Worm (Caenorhabditis elegans): ENCODE data around the gene F41C6.7.

DNA sequence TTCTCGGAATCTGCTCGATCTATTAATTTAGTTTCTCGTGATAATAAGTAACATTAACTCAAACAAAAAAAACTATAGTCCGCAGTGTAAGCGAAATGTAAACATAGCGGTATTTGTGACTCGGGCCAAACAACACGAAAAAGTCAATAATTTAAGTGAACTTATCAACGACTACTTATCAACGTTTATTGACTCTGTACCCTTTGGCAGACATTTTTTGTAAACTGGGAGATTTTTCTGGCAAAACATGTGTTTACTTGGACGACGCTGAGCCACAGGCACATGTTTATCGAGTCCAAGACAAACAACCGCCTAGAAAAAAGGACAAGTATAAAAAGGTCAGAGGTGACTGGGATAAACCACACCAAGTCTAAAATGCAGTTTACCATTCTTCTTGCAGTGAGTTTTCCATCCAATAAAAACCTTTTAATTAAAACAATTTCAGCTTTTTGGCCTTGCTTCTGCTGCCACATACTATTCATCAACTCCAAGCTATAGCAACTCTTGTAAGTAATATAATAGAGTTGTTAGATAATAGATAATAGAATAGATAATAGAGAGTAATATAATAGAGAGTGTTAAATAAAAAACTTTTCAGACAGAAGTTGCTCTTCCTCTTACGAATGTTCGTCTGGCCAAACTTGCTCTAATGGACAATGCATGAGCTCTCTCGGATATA lies 40.5 kb downstream of the F41C6.7 start, which contains the start of gene C53B7.3:
- TF ChIP-seq elt-2 (tag; optimal IDR thresholded peaks at IDR 0.05) (no peak), unc-130 (tag; optimal IDR thresholded peaks at IDR 0.05) (no peak), nhr-28 (tag; optimal IDR thresholded peaks at IDR 0.05) (no peak)
